Worm (Caenorhabditis elegans): Measurements from ENCODE around the gene M110.9.

M110.9 gene

DNA sequence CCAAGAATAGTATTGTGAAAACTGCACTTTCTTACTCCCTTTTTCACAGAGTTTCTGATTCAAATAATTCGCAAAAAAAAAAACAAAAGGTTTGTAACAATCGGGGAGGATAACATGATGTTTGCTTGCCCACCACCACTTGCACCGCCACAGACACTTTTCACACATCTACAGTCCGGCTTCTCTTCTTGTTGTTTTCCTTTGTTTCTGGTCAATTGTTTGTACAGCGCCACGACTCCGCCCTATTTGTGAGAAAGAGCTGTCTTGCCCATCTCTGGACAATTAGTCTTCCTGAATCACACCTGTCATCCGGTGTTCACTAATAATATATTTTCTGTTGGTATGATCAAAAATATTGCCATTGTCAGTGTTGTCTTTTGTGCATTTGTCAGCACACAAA lies at the start of gene M110.9:
Gene M110.9, plus strand, starts transcription at position 301 of the 400 bp plus-strand sequence.
- no peak for TF ChIP-seq scrt-1 (GFP tag; IDR thresholded peaks at IDR 0.05)
- TF ChIP-seq hmbx-1 (tag; optimal IDR thresholded peaks at IDR 0.05), result no peak
- no peak for TF ChIP-seq ama-1 (optimal IDR thresholded peaks at IDR 0.05)
- TF ChIP-seq hmg-4 (GFP tag; optimal IDR thresholded peaks at IDR 0.05), result no peak
- no peak for TF ChIP-seq pes-1 (GFP tag; IDR thresholded peaks at IDR 0.05)
- TF ChIP-seq tbx-37 (GFP tag; conservative IDR thresholded peaks at IDR 0.05), result no peak
- no peak for TF ChIP-seq ceh-36 (tag; optimal IDR thresholded peaks at IDR 0.05)
- TF ChIP-seq flt-1 (GFP tag; IDR thresholded peaks at IDR 0.05), result no peak
- TF ChIP-seq tbx-11 (GFP tag; IDR thresholded peaks at IDR 0.05), result no peak
- no peak for TF ChIP-seq aly-1 (tag; optimal IDR thresholded peaks at IDR 0.05)
- no peak for TF ChIP-seq hnd-1 (tag; optimal IDR thresholded peaks at IDR 0.05)
- TF ChIP-seq ets-7 (tag; optimal IDR thresholded peaks at IDR 0.05), result no peak
- TF ChIP-seq tra-4 (tag; optimal IDR thresholded peaks at IDR 0.05), result no peak
- TF ChIP-seq ceh-13 (GFP tag; optimal IDR thresholded peaks at IDR 0.05), result no peak
- TF ChIP-seq B0310.2 (tag; optimal IDR thresholded peaks at IDR 0.05), result no peak
- TF ChIP-seq sea-1 (GFP tag; conservative IDR thresholded peaks at IDR 0.05), result no peak
- no peak for TF ChIP-seq F13C5.2 (tag; optimal IDR thresholded peaks at IDR 0.05)

DNA sequence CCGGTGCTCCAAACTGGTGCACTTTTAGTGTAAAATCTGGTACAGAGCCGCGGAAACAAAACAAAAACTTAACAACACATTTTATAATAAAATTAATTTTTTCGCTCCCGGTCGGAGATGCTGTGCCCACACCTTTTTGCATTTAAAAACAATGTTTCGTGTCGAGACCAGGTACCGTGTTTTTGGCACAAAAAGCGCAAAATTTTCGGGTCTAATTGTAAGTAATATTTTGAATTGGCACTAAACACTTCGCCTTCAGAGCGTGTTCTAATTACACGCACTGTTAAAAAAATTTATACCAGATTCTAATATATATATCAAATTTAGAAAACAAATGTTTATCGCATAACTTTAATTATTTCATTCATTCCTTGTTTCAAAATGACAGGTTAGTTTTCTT lies 49.6 kb upstream of the M110.9 start, which contains the start of gene dylt-3:
Gene dylt-3, plus strand, starts transcription at position 301 of the 400 bp plus-strand sequence.
- no peak for TF ChIP-seq flt-1 (GFP tag; IDR thresholded peaks at IDR 0.05)
- TF ChIP-seq ama-1 (optimal IDR thresholded peaks at IDR 0.05), result no peak
- no peak for TF ChIP-seq sea-1 (GFP tag; conservative IDR thresholded peaks at IDR 0.05)
- no peak for TF ChIP-seq hmbx-1 (tag; optimal IDR thresholded peaks at IDR 0.05)
- TF ChIP-seq aly-1 (tag; optimal IDR thresholded peaks at IDR 0.05), result no peak
- no peak for TF ChIP-seq F13C5.2 (tag; optimal IDR thresholded peaks at IDR 0.05)
- TF ChIP-seq B0310.2 (tag; optimal IDR thresholded peaks at IDR 0.05), result no peak
- no peak for TF ChIP-seq scrt-1 (GFP tag; IDR thresholded peaks at IDR 0.05)
- no peak for TF ChIP-seq ceh-36 (tag; optimal IDR thresholded peaks at IDR 0.05)
- TF ChIP-seq ets-7 (tag; optimal IDR thresholded peaks at IDR 0.05), result no peak
- no peak for TF ChIP-seq pes-1 (GFP tag; IDR thresholded peaks at IDR 0.05)
- no peak for TF ChIP-seq hnd-1 (tag; optimal IDR thresholded peaks at IDR 0.05)
- no peak for TF ChIP-seq hmg-4 (GFP tag; optimal IDR thresholded peaks at IDR 0.05)
- TF ChIP-seq ceh-13 (GFP tag; optimal IDR thresholded peaks at IDR 0.05), result no peak
- no peak for TF ChIP-seq tbx-37 (GFP tag; conservative IDR thresholded peaks at IDR 0.05)
- TF ChIP-seq tbx-11 (GFP tag; IDR thresholded peaks at IDR 0.05), result no peak
- TF ChIP-seq tra-4 (tag; optimal IDR thresholded peaks at IDR 0.05), result no peak

DNA sequence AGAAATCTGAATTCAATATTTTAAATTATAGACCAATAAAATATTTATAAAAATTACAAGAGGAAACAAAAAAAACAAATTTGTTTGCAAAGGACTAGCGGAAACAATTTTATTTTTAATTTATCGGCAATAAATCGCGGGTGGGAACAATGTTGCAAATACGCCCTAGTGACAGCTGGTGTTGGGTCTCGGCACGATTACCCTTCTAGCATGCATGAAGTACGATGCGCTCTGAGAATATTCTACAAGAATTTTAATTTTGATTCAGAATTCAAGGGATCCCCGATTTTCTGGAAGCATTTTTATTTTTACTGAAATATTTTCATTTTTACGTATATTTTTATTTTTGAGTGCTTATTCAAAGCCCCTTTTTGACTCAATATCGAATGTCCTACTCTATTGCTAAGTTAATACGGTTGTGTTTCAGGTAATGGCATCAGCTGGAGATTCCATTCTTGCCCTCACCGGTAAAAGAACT lies 46.0 kb upstream of the M110.9 start, which contains the start of the genes mig-5 and cct-1:
Gene mig-5, minus strand, starts transcription at position 8 of the 478 bp plus-strand sequence.
Gene cct-1, plus strand, starts transcription at position 428 of the 478 bp plus-strand sequence.
- TF ChIP-seq ceh-13 (GFP tag; optimal IDR thresholded peaks at IDR 0.05), result no peak
- no peak for TF ChIP-seq hmbx-1 (tag; optimal IDR thresholded peaks at IDR 0.05)
- peak; percentile 48; the same call in 1 of the 2 replicates for TF ChIP-seq flt-1 (GFP tag; IDR thresholded peaks at IDR 0.05)
- peak; percentile 85 for TF ChIP-seq F13C5.2 (tag; optimal IDR thresholded peaks at IDR 0.05)
- TF ChIP-seq tbx-37 (GFP tag; conservative IDR thresholded peaks at IDR 0.05), result no peak
- no peak for TF ChIP-seq tbx-11 (GFP tag; IDR thresholded peaks at IDR 0.05)
- TF ChIP-seq sea-1 (GFP tag; conservative IDR thresholded peaks at IDR 0.05), result no peak
- peak; percentile 31 for TF ChIP-seq hmg-4 (GFP tag; optimal IDR thresholded peaks at IDR 0.05)
- TF ChIP-seq B0310.2 (tag; optimal IDR thresholded peaks at IDR 0.05), result no peak
- no peak for TF ChIP-seq ets-7 (tag; optimal IDR thresholded peaks at IDR 0.05)
- no peak for TF ChIP-seq hnd-1 (tag; optimal IDR thresholded peaks at IDR 0.05)
- no peak for TF ChIP-seq scrt-1 (GFP tag; IDR thresholded peaks at IDR 0.05)
- TF ChIP-seq ceh-36 (tag; optimal IDR thresholded peaks at IDR 0.05), result no peak
- no peak for TF ChIP-seq tra-4 (tag; optimal IDR thresholded peaks at IDR 0.05)
- TF ChIP-seq pes-1 (GFP tag; IDR thresholded peaks at IDR 0.05), result no peak

DNA sequence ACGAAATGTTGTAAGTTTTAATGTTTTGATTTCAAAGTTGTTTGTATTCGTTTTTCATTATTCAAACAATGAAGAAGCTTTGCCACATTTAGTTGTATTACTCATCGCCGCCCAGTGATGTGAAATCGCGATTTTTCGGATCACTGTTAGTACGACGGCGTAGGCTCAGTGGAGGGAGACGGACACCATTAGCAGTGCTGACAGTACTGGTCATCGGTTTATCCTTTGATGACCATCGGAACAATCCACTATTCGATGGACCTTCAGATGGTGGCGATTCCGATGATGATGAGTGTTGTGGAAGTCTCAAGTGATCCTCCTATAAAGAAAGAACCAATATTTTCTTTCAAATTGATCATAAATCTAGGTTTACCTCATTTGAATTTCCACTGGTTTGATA lies 43.6 kb upstream of the M110.9 start:
- TF ChIP-seq pes-1 (GFP tag; IDR thresholded peaks at IDR 0.05) (no peak), B0310.2 (tag; optimal IDR thresholded peaks at IDR 0.05) (no peak), ceh-36 (tag; optimal IDR thresholded peaks at IDR 0.05) (no peak), ceh-13 (GFP tag; optimal IDR thresholded peaks at IDR 0.05) (no peak), sea-1 (GFP tag; conservative IDR thresholded peaks at IDR 0.05) (no peak), tbx-11 (GFP tag; IDR thresholded peaks at IDR 0.05) (no peak), F13C5.2 (tag; optimal IDR thresholded peaks at IDR 0.05) (no peak), flt-1 (GFP tag; IDR thresholded peaks at IDR 0.05) (no peak), ets-7 (tag; optimal IDR thresholded peaks at IDR 0.05) (no peak), tra-4 (tag; optimal IDR thresholded peaks at IDR 0.05) (no peak), hnd-1 (tag; optimal IDR thresholded peaks at IDR 0.05) (no peak), ama-1 (optimal IDR thresholded peaks at IDR 0.05) (no peak), aly-1 (tag; optimal IDR thresholded peaks at IDR 0.05) (no peak), hmg-4 (GFP tag; optimal IDR thresholded peaks at IDR 0.05) (no peak), tbx-37 (GFP tag; conservative IDR thresholded peaks at IDR 0.05) (no peak), scrt-1 (GFP tag; IDR thresholded peaks at IDR 0.05) (no peak), hmbx-1 (tag; optimal IDR thresholded peaks at IDR 0.05) (no peak)

DNA sequence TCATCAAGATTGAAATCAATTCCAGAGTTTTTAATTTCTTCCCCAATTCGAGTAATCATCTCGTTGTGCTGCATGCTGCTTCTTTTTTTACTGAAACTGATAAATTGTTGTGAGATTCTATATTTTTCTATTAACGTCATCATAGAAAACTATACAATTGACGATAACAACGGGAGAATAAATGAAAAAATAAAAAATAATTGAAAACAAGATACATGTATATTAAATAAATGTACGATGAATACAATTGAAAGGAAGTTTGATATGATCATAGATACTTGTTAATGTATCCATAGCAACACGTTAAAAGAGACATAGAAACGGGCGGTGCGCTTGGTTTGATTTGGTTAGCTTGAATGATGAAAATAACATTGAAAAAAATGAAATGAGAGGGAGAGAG lies 40.6 kb upstream of the M110.9 start, which contains the start of gene T05C12.8:
Gene T05C12.8, minus strand, starts transcription at position 101 of the 400 bp plus-strand sequence.
- no peak for TF ChIP-seq hmg-4 (GFP tag; optimal IDR thresholded peaks at IDR 0.05)
- no peak for TF ChIP-seq ceh-13 (GFP tag; optimal IDR thresholded peaks at IDR 0.05)
- TF ChIP-seq flt-1 (GFP tag; IDR thresholded peaks at IDR 0.05), result no peak

DNA sequence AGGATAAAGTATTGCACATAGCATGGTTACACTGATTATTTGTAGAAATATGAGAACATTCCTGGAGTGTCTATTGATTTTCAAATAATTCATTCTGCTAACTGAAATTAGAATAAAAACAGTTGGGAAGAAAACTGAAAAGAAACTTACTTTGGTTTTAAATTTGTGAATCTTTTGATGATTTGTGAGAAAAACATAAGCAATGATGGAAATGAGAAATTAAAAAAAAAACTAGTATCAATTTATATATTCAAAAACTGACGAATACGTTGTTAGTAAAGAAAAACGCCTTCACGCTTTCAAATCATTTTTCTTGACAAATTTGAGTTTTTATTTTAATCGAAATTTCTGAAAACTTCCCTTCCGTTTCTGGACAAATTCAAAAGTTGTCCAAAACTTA lies 38.0 kb upstream of the M110.9 start, which contains the start of gene T05C12.9:
Gene T05C12.9, minus strand, starts transcription at position 101 of the 400 bp plus-strand sequence.
- TF ChIP-seq pes-1 (GFP tag; IDR thresholded peaks at IDR 0.05) (no peak), tbx-11 (GFP tag; IDR thresholded peaks at IDR 0.05) (no peak), hnd-1 (tag; optimal IDR thresholded peaks at IDR 0.05) (no peak), sea-1 (GFP tag; conservative IDR thresholded peaks at IDR 0.05) (no peak), tbx-37 (GFP tag; conservative IDR thresholded peaks at IDR 0.05) (no peak), ets-7 (tag; optimal IDR thresholded peaks at IDR 0.05) (no peak)

DNA sequence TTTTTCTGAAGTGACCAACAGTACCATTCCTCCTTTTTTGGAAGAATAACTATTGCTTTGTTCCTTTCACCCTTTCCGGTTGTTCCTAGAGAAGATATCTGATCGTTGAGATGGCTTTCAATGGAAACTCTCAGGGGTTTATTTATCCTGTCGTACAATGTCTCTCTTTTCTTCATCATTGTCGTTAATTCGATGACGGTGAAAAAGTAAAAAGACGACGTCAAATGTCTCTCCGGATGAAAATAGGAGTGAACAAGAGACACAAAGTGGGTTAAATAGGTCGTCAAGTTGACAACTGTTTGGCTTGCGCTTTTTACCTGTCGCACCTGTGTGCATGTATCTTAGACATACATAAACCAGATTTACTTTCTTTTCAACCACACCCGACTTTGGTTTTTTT lies 37.2 kb upstream of the M110.9 start:
- no peak for TF ChIP-seq ama-1 (optimal IDR thresholded peaks at IDR 0.05)
- no peak for TF ChIP-seq scrt-1 (GFP tag; IDR thresholded peaks at IDR 0.05)
- TF ChIP-seq pes-1 (GFP tag; IDR thresholded peaks at IDR 0.05), result no peak
- no peak for TF ChIP-seq hmg-4 (GFP tag; optimal IDR thresholded peaks at IDR 0.05)
- TF ChIP-seq hnd-1 (tag; optimal IDR thresholded peaks at IDR 0.05), result no peak
- no peak for TF ChIP-seq flt-1 (GFP tag; IDR thresholded peaks at IDR 0.05)
